Worm (Caenorhabditis elegans) whole organism, L3 larva: ENCODE results near the gene F13H10.3.

Source experiments
- ceh-9 ChIP-seq: sonication (generic microtip); optimal IDR thresholded peaks from 2 replicates; lab custom pipeline; 2018; ENCODE audit warnings: missing biosample characterization, missing genetic modification characterization
- mdl-1 ChIP-seq: fragments of 150-350 bp; optimal IDR thresholded peaks from 2 replicates; lab custom pipeline; 2014; ENCODE audit warnings: missing biosample characterization, missing genetic modification characterization
- nhr-43 ChIP-seq: sonication (generic microtip); optimal IDR thresholded peaks from 2 replicates; lab custom pipeline; 2016; ENCODE audit warnings: mild to moderate bottlenecking, missing genetic modification characterization, missing compliant biosample characterization; ENCODE audit not compliant: poor library complexity, severe bottlenecking
- sea-2 ChIP-seq: fragments of 150-350 bp; sonication (generic microtip); optimal IDR thresholded peaks from 4 replicates; lab custom pipeline; 2014; ENCODE audit warnings: missing biosample characterization, missing genetic modification reagents, missing genetic modification characterization
- unc-39 ChIP-seq: sonication (generic microtip); optimal IDR thresholded peaks from 4 replicates; lab custom pipeline; 2017; ENCODE audit warnings: missing biosample characterization, missing genetic modification characterization

ce11 chrIV:11022303-11022702 is 6.5 kb upstream of the F13H10.3 start, which contains the start of gene alh-3:
- TF ChIP-seq ceh-9 (tag; lab: Kevin White, UChicago) (no peak), unc-39 (no peak), mdl-1 (no peak), sea-2 (GFP tag; lab: Kevin White, UChicago) (no peak), nhr-43 (tag; lab: Kevin White, UChicago) (no peak)
